Worm (Caenorhabditis elegans) whole organism, early embryonic: ENCODE results near the gene VC5.2.

Experiments used
- B0310.2 ChIP-seq: sonication (generic microtip); optimal IDR thresholded peaks from 2 replicates; lab custom pipeline; 2016; ENCODE audit warnings: mild to moderate bottlenecking, missing genetic modification characterization, missing compliant biosample characterization
- F13C5.2 ChIP-seq: sonication (generic microtip); optimal IDR thresholded peaks from 2 replicates; lab custom pipeline; 2017; ENCODE audit warnings: mild to moderate bottlenecking, missing genetic modification characterization, inconsistent platforms, missing compliant biosample characterization
- aly-1 ChIP-seq: sonication (generic microtip); optimal IDR thresholded peaks from 2 replicates; lab custom pipeline; 2016; ENCODE audit warnings: missing genetic modification characterization, missing compliant biosample characterization
- ama-1 ChIP-seq: fragments of 150-350 bp; optimal IDR thresholded peaks from 2 replicates; lab custom pipeline; 2014
- ceh-13 ChIP-seq: fragments of 200-800 bp; sonication (Bioruptor generic); optimal IDR thresholded peaks from 2 replicates; lab custom pipeline; 2018; ENCODE audit warnings: mild to moderate bottlenecking, missing genetic modification characterization, missing compliant biosample characterization
- ceh-36 ChIP-seq: sonication (generic microtip); optimal IDR thresholded peaks from 2 replicates; lab custom pipeline; 2016; ENCODE audit warnings: missing genetic modification characterization, inconsistent platforms, missing compliant biosample characterization
- ets-7 ChIP-seq: sonication (generic microtip); optimal IDR thresholded peaks from 2 replicates; lab custom pipeline; 2016; ENCODE audit warnings: missing genotype, missing genetic modification characterization, missing compliant biosample characterization
- flt-1 ChIP-seq: fragments of 200-800 bp; sonication (Bioruptor generic); IDR thresholded peaks from 2 replicates; pipeline ENCODE4 v1.3.6; 2022; ENCODE audit warnings: missing genetic modification characterization, missing compliant biosample characterization
- hmbx-1 ChIP-seq: sonication (generic microtip); optimal IDR thresholded peaks from 2 replicates; lab custom pipeline; 2016; ENCODE audit warnings: mild to moderate bottlenecking, missing genetic modification characterization, missing compliant biosample characterization
- hmg-4 ChIP-seq: fragments of 200-800 bp; sonication (Bioruptor generic); optimal IDR thresholded peaks from 2 replicates; lab custom pipeline; 2018; ENCODE audit warnings: mild to moderate bottlenecking, missing genetic modification characterization, missing compliant biosample characterization
- hnd-1 ChIP-seq: sonication (generic microtip); optimal IDR thresholded peaks from 2 replicates; lab custom pipeline; 2016; ENCODE audit warnings: missing genetic modification characterization, missing compliant biosample characterization
- pes-1 ChIP-seq: fragments of 200-800 bp; sonication (Bioruptor generic); IDR thresholded peaks from 2 replicates; pipeline ENCODE4 v1.3.6; 2022; ENCODE audit warnings: missing genetic modification reagents, missing genetic modification characterization, missing compliant biosample characterization
- scrt-1 ChIP-seq: fragments of 200-800 bp; sonication (Bioruptor generic); IDR thresholded peaks from 2 replicates; pipeline ENCODE4 v1.3.6; 2022; ENCODE audit warnings: missing genetic modification characterization, missing compliant biosample characterization
- sea-1 ChIP-seq: fragments of 200-800 bp; sonication (Bioruptor generic); conservative IDR thresholded peaks from 2 replicates; pipeline ENCODE4 v1.3.6; 2022; ENCODE audit warnings: missing genetic modification characterization, missing compliant biosample characterization
- tbx-11 ChIP-seq: fragments of 200-800 bp; sonication (Bioruptor generic); IDR thresholded peaks from 2 replicates; pipeline ENCODE4 v1.3.6; 2022; ENCODE audit warnings: missing genetic modification characterization, missing compliant biosample characterization
- tbx-37 ChIP-seq: fragments of 200-800 bp; sonication (Bioruptor generic); conservative IDR thresholded peaks from 2 replicates; pipeline ENCODE4 v1.3.6; 2022; ENCODE audit warnings: missing genetic modification reagents, missing genetic modification characterization, missing compliant biosample characterization
- tra-4 ChIP-seq: sonication (generic microtip); optimal IDR thresholded peaks from 2 replicates; lab custom pipeline; 2017; ENCODE audit warnings: missing genetic modification characterization, missing compliant biosample characterization

Gene VC5.2

DNA sequence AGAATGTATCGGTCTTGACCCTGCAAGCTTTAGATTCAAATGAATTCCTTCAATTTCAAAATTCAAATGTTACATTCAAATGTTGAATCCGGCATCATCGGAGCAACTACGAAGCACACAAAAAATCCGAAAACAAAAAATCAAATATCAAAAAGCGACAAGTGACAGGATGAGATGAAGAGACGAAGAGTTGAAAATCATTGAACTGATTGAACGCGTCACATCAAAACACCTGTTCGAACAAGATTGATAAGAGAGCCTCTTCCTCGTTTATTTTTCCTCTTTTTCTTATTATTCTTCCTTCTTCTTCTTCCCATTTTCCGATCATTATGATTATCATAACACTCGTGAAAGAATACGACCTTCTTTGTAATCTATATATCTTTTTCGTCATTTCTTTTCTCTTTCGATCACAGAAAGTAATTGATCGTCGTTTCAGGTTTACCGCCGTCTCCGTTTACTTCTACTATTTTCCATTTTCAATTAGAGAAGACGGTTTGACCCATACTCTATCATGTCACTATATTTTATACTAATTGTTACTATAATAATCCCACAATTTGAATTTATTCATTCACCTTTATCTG lies at the start of gene VC5.2:
Gene VC5.2 (plus strand): TSS at position 439 of the 587 bp plus-strand sequence.
- TF ChIP-seq sea-1 (GFP tag; lab: Robert Waterston, UW) = no peak

DNA sequence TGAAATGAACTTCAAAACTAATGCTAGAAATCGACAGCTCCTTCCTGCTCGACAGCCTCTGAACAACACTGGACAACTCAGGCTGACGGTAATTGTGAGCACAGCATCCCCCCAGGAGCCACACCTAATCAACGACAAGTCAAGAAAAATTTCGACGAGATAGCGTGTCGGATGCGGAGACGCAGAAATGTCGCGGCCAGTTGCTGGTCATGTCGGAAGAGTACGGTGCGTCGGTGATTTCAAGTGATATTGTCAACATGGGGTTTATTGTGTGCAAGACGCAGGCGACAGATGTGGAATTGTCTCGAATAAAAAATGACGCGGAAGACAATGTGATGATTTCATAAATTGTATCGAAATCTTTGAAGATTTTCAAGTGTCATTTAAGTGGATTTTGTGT lies 49.3 kb upstream of the VC5.2 start, which contains the start of gene twk-11:
Gene twk-11 (minus strand): TSS at position 101 of the 400 bp plus-strand sequence.
- TF ChIP-seq hmg-4 (GFP tag; lab: Kevin White, UChicago) (no peak), ets-7 (tag; lab: Kevin White, UChicago) (no peak), flt-1 (GFP tag; lab: Robert Waterston, UW) (no peak), tbx-37 (GFP tag; lab: Robert Waterston, UW) (no peak), scrt-1 (no peak), sea-1 (GFP tag; lab: Robert Waterston, UW) (no peak)

DNA sequence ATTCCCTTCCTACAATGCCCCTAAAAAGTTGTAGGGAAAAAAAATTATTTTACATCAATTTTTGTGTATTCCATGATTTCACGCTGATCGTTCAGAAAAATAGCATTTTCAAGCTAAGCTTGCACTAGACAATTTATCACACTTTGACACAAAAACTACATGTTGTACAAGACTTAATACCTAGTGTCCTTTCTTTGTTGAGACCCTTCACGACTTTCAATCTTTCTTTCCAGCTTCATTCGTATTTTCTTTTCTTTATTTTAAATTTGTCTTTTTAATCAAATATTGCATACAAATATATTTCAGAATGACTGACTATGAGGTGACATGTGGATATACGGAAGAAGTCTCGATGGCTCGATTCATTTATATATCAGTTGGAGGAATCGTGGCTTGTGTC lies 39.8 kb upstream of the VC5.2 start, which contains the start of gene F20A1.2:
Gene F20A1.2 (plus strand): TSS at position 301 of the 400 bp plus-strand sequence.
- TF ChIP-seq scrt-1 (no peak), B0310.2 (tag; lab: Kevin White, UChicago) (no peak), tbx-37 (GFP tag; lab: Robert Waterston, UW) (no peak), ceh-13 (GFP tag; lab: Kevin White, UChicago) (no peak), ceh-36 (tag; lab: Kevin White, UChicago) (no peak), F13C5.2 (tag; lab: Kevin White, UChicago) (no peak), sea-1 (GFP tag; lab: Robert Waterston, UW) (no peak), pes-1 (GFP tag; lab: Robert Waterston, UW) (no peak), aly-1 (tag; lab: Kevin White, UChicago) (no peak), ets-7 (tag; lab: Kevin White, UChicago) (no peak), flt-1 (GFP tag; lab: Robert Waterston, UW) (no peak), tbx-11 (no peak), tra-4 (tag; lab: Kevin White, UChicago) (no peak), hmbx-1 (tag; lab: Kevin White, UChicago) (no peak), hnd-1 (no peak), ama-1 (lab: Kevin White, UChicago) (no peak)

DNA sequence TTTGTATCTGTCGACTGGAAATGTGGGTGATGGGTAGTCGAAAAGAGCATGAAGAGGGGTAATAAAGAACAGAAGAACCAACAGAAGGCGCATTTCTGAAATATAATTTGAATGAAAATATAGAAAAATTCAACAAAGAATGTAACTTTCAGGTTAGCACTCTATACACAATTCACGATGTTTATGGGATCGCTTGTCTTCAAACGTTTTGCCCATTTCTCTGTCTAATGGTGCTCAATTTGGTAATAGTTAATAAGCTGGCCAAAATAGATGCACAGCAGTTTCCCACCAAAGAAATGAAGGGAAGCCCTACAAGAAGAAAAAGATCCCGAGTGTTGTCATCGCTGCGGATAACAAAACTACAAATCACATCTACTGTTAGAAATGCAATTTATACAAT lies 38.2 kb upstream of the VC5.2 start, which contains the start of gene F20A1.8:
Gene F20A1.8 (minus strand): TSS at position 101 of the 400 bp plus-strand sequence.
- TF ChIP-seq tbx-37 (GFP tag; lab: Robert Waterston, UW) = no peak

DNA sequence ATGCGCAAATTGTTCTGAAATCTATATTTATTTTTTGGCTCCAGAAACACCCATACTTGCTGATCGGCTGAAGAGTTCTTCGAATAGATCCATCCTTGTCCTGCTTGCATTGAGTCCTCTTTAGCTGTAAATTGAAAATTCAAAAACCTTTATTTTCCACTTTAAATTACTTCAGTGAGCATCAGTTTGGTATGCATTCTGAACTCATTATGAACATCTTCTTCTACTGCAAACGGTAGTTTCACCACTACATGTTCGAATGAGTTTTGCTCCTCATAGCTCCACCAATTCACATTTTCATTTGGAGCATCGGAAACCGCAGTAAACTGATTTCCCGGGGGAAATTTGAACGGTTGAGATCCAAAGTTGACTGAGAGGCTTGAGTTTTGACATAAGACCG lies 35.6 kb upstream of the VC5.2 start:
- no peak for TF ChIP-seq hnd-1

DNA sequence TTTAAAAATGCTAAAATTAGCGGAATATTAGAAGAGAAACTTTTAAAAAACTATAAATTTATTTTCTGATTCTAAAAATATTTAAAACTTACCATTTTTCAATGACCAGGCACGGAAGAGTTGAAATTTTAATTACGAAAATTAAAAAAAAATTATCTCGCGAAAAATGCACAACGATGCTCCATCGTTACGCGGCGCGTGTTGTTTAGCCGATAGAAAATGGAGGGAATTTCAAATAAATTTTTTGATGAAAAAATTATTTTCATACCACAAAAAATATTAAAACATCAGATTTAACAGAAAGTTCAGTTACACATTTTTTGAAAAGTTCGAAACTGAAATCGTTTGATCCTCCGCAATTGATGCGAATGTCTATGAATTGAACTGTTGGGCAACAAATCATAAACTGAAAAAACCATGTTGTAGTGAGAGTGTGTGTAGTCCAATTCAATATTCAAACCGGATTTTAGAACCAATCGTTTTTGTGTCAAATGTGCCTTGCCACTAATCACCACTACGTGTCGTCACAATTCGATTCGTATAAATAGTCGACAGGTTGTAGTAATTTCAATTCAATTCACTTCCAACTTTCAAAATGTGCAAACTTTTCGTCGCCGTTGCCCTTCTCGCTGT lies 34.5 kb upstream of the VC5.2 start, which contains the start of the genes tofu-2 and spig-1:
Gene tofu-2 (minus strand): TSS at position 116 of the 633 bp plus-strand sequence.
Gene spig-1 (plus strand): TSS at position 583 of the 633 bp plus-strand sequence.
- TF ChIP-seq F13C5.2 (tag; lab: Kevin White, UChicago) = no peak
- TF ChIP-seq sea-1 (GFP tag; lab: Robert Waterston, UW) = no peak
- TF ChIP-seq ama-1 (lab: Kevin White, UChicago) = no peak
- TF ChIP-seq pes-1 (GFP tag; lab: Robert Waterston, UW) = no peak
- TF ChIP-seq ets-7 (tag; lab: Kevin White, UChicago) = no peak
- no peak for TF ChIP-seq hnd-1
- TF ChIP-seq ceh-13 (GFP tag; lab: Kevin White, UChicago) = no peak
- TF ChIP-seq tra-4 (tag; lab: Kevin White, UChicago) = no peak
- no peak for TF ChIP-seq hmg-4 (GFP tag; lab: Kevin White, UChicago)
- no peak for TF ChIP-seq tbx-11
- TF ChIP-seq hmbx-1 (tag; lab: Kevin White, UChicago) = no peak
- TF ChIP-seq scrt-1 = no peak
- no peak for TF ChIP-seq ceh-36 (tag; lab: Kevin White, UChicago)
- TF ChIP-seq tbx-37 (GFP tag; lab: Robert Waterston, UW) = no peak
- TF ChIP-seq B0310.2 (tag; lab: Kevin White, UChicago) = no peak
- TF ChIP-seq flt-1 (GFP tag; lab: Robert Waterston, UW) = no peak
- TF ChIP-seq aly-1 (tag; lab: Kevin White, UChicago) = no peak

DNA sequence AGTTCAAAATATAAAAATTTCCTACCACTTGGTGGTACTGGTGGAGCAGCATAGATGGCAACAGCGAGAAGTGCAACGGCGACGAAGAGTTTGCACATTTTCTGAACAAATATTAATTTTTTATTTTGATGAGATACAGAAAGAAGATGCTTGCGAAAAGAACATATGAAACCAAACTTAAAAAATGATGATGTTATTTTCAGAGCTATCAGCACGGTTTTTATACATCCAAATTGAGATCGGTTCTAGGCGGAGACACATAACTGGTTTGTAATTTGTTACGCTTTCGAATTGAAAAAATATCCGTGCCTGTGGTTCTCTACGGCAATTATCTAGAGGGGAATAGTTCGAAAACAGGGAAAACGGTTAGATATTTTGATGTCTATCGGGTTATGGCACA lies 32.7 kb upstream of the VC5.2 start, which contains the start of gene txt-17:
Gene txt-17 (minus strand): TSS at position 101 of the 400 bp plus-strand sequence.
- no peak for TF ChIP-seq B0310.2 (tag; lab: Kevin White, UChicago)
- TF ChIP-seq aly-1 (tag; lab: Kevin White, UChicago) = no peak
- no peak for TF ChIP-seq pes-1 (GFP tag; lab: Robert Waterston, UW)
- no peak for TF ChIP-seq tbx-11
- TF ChIP-seq ceh-36 (tag; lab: Kevin White, UChicago) = no peak
- TF ChIP-seq F13C5.2 (tag; lab: Kevin White, UChicago) = no peak
- no peak for TF ChIP-seq ceh-13 (GFP tag; lab: Kevin White, UChicago)
- TF ChIP-seq tbx-37 (GFP tag; lab: Robert Waterston, UW) = no peak
- TF ChIP-seq hmbx-1 (tag; lab: Kevin White, UChicago) = no peak
- no peak for TF ChIP-seq sea-1 (GFP tag; lab: Robert Waterston, UW)
- TF ChIP-seq hnd-1 = no peak
- TF ChIP-seq ama-1 (lab: Kevin White, UChicago) = no peak
- TF ChIP-seq ets-7 (tag; lab: Kevin White, UChicago) = no peak
- TF ChIP-seq flt-1 (GFP tag; lab: Robert Waterston, UW) = no peak
- TF ChIP-seq tra-4 (tag; lab: Kevin White, UChicago) = no peak
- no peak for TF ChIP-seq scrt-1
- no peak for TF ChIP-seq hmg-4 (GFP tag; lab: Kevin White, UChicago)
